Worm (Caenorhabditis elegans): ENCODE data around the gene C25F9.16.

ce11 chrV:19462612-19463011, 28.4 kb downstream of the C25F9.16 start, which contains the start of gene Y43F8B.25:
- TF ChIP-seq nhr-237 (tag; optimal IDR thresholded peaks at IDR 0.05) = no peak
- no peak for TF ChIP-seq lsy-2 (tag; optimal IDR thresholded peaks at IDR 0.05)
- TF ChIP-seq ama-1 (optimal IDR thresholded peaks at IDR 0.05) = no peak
- no peak for TF ChIP-seq ceh-28 (tag; optimal IDR thresholded peaks at IDR 0.05)
- TF ChIP-seq spr-3 (GFP tag; optimal IDR thresholded peaks at IDR 0.05) = no peak
- TF ChIP-seq aly-2 (tag; optimal IDR thresholded peaks at IDR 0.05) = no peak
- TF ChIP-seq ceh-62 (tag; optimal IDR thresholded peaks at IDR 0.05) = no peak
- TF ChIP-seq Y75B8A.6 (GFP tag; IDR thresholded peaks at IDR 0.05) = no peak
- TF ChIP-seq daf-12 (tag; optimal IDR thresholded peaks at IDR 0.05) = no peak
- no peak for TF ChIP-seq ces-1 (GFP tag; optimal IDR thresholded peaks at IDR 0.05)
